Worm (Caenorhabditis elegans) whole organism, late embryonic: ENCODE results near the gene swt-3.

Experiments
- ceh-24 ChIP-seq: sonication (generic microtip); optimal IDR thresholded peaks from 2 replicates; lab custom pipeline; 2016; ENCODE audit warnings: mild to moderate bottlenecking, missing genetic modification characterization, missing compliant biosample characterization
- ceh-45 ChIP-seq: fragments of 200-800 bp; sonication (Bioruptor generic); IDR thresholded peaks from 2 replicates; pipeline ENCODE4 v1.3.6; 2022; ENCODE audit warnings: missing genetic modification reagents, missing genetic modification characterization, missing compliant biosample characterization
- dve-1 ChIP-seq: sonication (generic microtip); optimal IDR thresholded peaks from 2 replicates; lab custom pipeline; 2017; ENCODE audit warnings: antibody characterized with exemption, mild to moderate bottlenecking, missing genetic modification characterization, missing compliant biosample characterization
- fkh-10 ChIP-seq: fragments of 150-350 bp; optimal IDR thresholded peaks from 2 replicates; lab custom pipeline; 2014; ENCODE audit warnings: missing biosample characterization, missing genetic modification reagents, missing genetic modification characterization
- lin-11 ChIP-seq: fragments of 200-800 bp; sonication (Bioruptor generic); optimal IDR thresholded peaks from 2 replicates; lab custom pipeline; 2018; ENCODE audit warnings: mild to moderate bottlenecking, missing genetic modification characterization, missing compliant biosample characterization
- nfya-1 ChIP-seq: sonication (generic microtip); optimal IDR thresholded peaks from 2 replicates; lab custom pipeline; 2017; ENCODE audit warnings: missing genetic modification characterization, mild to moderate bottlenecking, missing compliant biosample characterization, antibody characterized with exemption, moderate library complexity
- pag-3 ChIP-seq: sonication (generic microtip); optimal IDR thresholded peaks from 2 replicates; lab custom pipeline; 2016; ENCODE audit warnings: missing compliant biosample characterization, missing genetic modification characterization, borderline replicate concordance
- pros-1 ChIP-seq: fragments of 150-350 bp; optimal IDR thresholded peaks from 2 replicates; lab custom pipeline; 2014; ENCODE audit warnings: missing biosample characterization, missing genetic modification reagents, missing genetic modification characterization
- sox-4 ChIP-seq: sonication (generic microtip); optimal IDR thresholded peaks from 2 replicates; lab custom pipeline; 2017; ENCODE audit warnings: mild to moderate bottlenecking, missing genetic modification characterization, inconsistent platforms, missing compliant biosample characterization

- TF ChIP-seq fkh-10 (GFP tag; lab: Kevin White, UChicago) (no peak), lin-11 (tag; lab: Kevin White, UChicago) (no peak), ceh-24 (no peak), pros-1 (tag; lab: Kevin White, UChicago) (no peak), ceh-45 (GFP tag; lab: Robert Waterston, UW) (no peak), pag-3 (tag; lab: Kevin White, UChicago) (no peak), dve-1 (no peak), sox-4 (tag; lab: Kevin White, UChicago) (no peak), nfya-1 (tag; lab: Kevin White, UChicago) (no peak)
These were observed 45.5 kb upstream of the swt-3 start for ce11 chrIV:10826029-10826428.
